Worm (Caenorhabditis elegans): Measurements from ENCODE around the gene F52D10.2.

DNA sequence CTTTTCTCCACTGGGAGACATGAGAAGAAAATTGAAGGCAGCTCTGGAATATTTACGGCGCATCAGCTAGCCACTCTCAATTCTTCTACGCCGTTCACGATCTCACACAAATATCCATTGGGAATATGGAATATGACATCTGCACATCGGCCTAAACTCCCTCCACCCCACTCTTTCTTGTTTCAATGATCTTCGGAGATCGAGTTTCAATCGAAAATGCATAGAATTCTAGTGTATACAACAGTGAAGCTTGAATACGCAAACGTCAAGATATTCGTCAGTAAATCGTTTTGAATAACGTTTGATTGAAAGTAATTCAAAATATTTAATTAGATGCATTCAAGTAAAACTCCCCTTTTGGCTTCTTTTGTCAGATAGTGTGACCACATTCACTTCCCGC lies 39.7 kb downstream of the F52D10.2 start:
- TF ChIP-seq ztf-4 (tag; optimal IDR thresholded peaks at IDR 0.05): no peak
- no peak for TF ChIP-seq lir-3 (tag; optimal IDR thresholded peaks at IDR 0.05; ENCODE audit: poor library complexity)
- no peak for TF ChIP-seq aha-1 (tag; optimal IDR thresholded peaks at IDR 0.05)
- TF ChIP-seq lsy-2 (tag; optimal IDR thresholded peaks at IDR 0.05): no peak
- no peak for TF ChIP-seq elt-3 (tag; optimal IDR thresholded peaks at IDR 0.05)
- no peak for TF ChIP-seq aly-2 (tag; optimal IDR thresholded peaks at IDR 0.05)
- TF ChIP-seq mep-1 (tag; optimal IDR thresholded peaks at IDR 0.05): no peak
- no peak for TF ChIP-seq fkh-8 (tag; optimal IDR thresholded peaks at IDR 0.05)
- no peak for TF ChIP-seq jun-1 (tag; optimal IDR thresholded peaks at IDR 0.05)
- no peak for TF ChIP-seq tbx-2 (tag; optimal IDR thresholded peaks at IDR 0.05)
- no peak for TF ChIP-seq zag-1 (tag; optimal IDR thresholded peaks at IDR 0.05)
- TF ChIP-seq nhr-237 (tag; optimal IDR thresholded peaks at IDR 0.05): no peak
- TF ChIP-seq fkh-10 (GFP tag; optimal IDR thresholded peaks at IDR 0.05): no peak
